Worm (Caenorhabditis elegans) whole organism, late embryonic: Measurements from ENCODE around the gene srx-96.
A peak's percentile ranks its signal among the peaks of the same experiment; 100 is the strongest.

ENCODE experiments used
- F13H6.1 ChIP-seq: sonication (generic microtip); optimal IDR thresholded peaks from 2 replicates; lab custom pipeline; 2016; ENCODE audit warnings: missing genetic modification characterization, missing compliant biosample characterization
- T23F11.4 ChIP-seq: fragments of 200-800 bp; sonication (Bioruptor generic); optimal IDR thresholded peaks from 2 replicates; lab custom pipeline; 2018; ENCODE audit warnings: mild to moderate bottlenecking, missing genetic modification characterization, missing compliant biosample characterization
- Y22D7AL.16 ChIP-seq: sonication (generic microtip); optimal IDR thresholded peaks from 2 replicates; lab custom pipeline; 2016; ENCODE audit warnings: missing genetic modification characterization, missing compliant biosample characterization
- ahr-1 ChIP-seq: sonication (generic microtip); optimal IDR thresholded peaks from 2 replicates; lab custom pipeline; 2016; ENCODE audit warnings: missing genetic modification characterization, missing compliant biosample characterization
- ama-1 ChIP-seq: fragments of 150-350 bp; optimal IDR thresholded peaks from 2 replicates; lab custom pipeline; 2014
- ceh-22 ChIP-seq: sonication (generic microtip); optimal IDR thresholded peaks from 2 replicates; lab custom pipeline; 2017; ENCODE audit warnings: missing biosample characterization, missing genetic modification characterization
- ceh-24 ChIP-seq: sonication (generic microtip); optimal IDR thresholded peaks from 2 replicates; lab custom pipeline; 2016; ENCODE audit warnings: mild to moderate bottlenecking, missing genetic modification characterization, missing compliant biosample characterization
- ceh-45 ChIP-seq: fragments of 200-800 bp; sonication (Bioruptor generic); IDR thresholded peaks from 2 replicates; pipeline ENCODE4 v1.3.6; 2022; ENCODE audit warnings: missing genetic modification reagents, missing genetic modification characterization, missing compliant biosample characterization
- ceh-6 ChIP-seq: fragments of 200-800 bp; sonication (Bioruptor generic); optimal IDR thresholded peaks from 2 replicates; lab custom pipeline; 2018; ENCODE audit warnings: mild to moderate bottlenecking, missing genetic modification characterization, missing compliant biosample characterization
- che-1 ChIP-seq: sonication (generic microtip); optimal IDR thresholded peaks from 2 replicates; lab custom pipeline; 2016; ENCODE audit warnings: mild to moderate bottlenecking, missing genetic modification characterization, missing compliant biosample characterization
- dve-1 ChIP-seq: sonication (generic microtip); optimal IDR thresholded peaks from 2 replicates; lab custom pipeline; 2017; ENCODE audit warnings: antibody characterized with exemption, mild to moderate bottlenecking, missing genetic modification characterization, missing compliant biosample characterization
- elt-2 ChIP-seq: sonication (generic microtip); optimal IDR thresholded peaks from 2 replicates; lab custom pipeline; 2016; ENCODE audit warnings: missing genetic modification reagents, missing genetic modification characterization, missing compliant biosample characterization
- eyg-1 ChIP-seq: sonication (generic microtip); optimal IDR thresholded peaks from 2 replicates; lab custom pipeline; 2016; ENCODE audit warnings: missing genotype, missing genetic modification characterization, missing compliant biosample characterization
- fax-1 ChIP-seq: sonication (generic microtip); optimal IDR thresholded peaks from 2 replicates; lab custom pipeline; 2016; ENCODE audit warnings: missing genotype, missing genetic modification characterization, missing compliant biosample characterization
- fkh-10 ChIP-seq: fragments of 150-350 bp; optimal IDR thresholded peaks from 2 replicates; lab custom pipeline; 2014; ENCODE audit warnings: missing biosample characterization, missing genetic modification reagents, missing genetic modification characterization
- fkh-6 ChIP-seq: sonication (generic microtip); optimal IDR thresholded peaks from 2 replicates; lab custom pipeline; 2016; ENCODE audit warnings: missing genetic modification characterization, missing compliant biosample characterization
- gmeb-2 ChIP-seq: sonication (generic microtip); optimal IDR thresholded peaks from 2 replicates; lab custom pipeline; 2016; ENCODE audit warnings: missing genetic modification characterization, inconsistent platforms, missing compliant biosample characterization
- hlh-13 ChIP-seq: fragments of 200-800 bp; sonication (Bioruptor generic); optimal IDR thresholded peaks from 2 replicates; lab custom pipeline; 2018; ENCODE audit warnings: mild to moderate bottlenecking, missing genetic modification characterization, missing compliant biosample characterization
- hlh-30 ChIP-seq: sonication (generic microtip); optimal IDR thresholded peaks from 2 replicates; lab custom pipeline; 2017; ENCODE audit warnings: antibody characterized with exemption, missing genetic modification characterization, missing compliant biosample characterization; ENCODE audit not compliant: insufficient read depth
- lin-11 ChIP-seq: fragments of 200-800 bp; sonication (Bioruptor generic); optimal IDR thresholded peaks from 2 replicates; lab custom pipeline; 2018; ENCODE audit warnings: mild to moderate bottlenecking, missing genetic modification characterization, missing compliant biosample characterization
- mec-3 ChIP-seq: sonication (generic microtip); optimal IDR thresholded peaks from 2 replicates; lab custom pipeline; 2016; ENCODE audit warnings: borderline replicate concordance, missing genetic modification characterization, missing compliant biosample characterization
- nfya-1 ChIP-seq: sonication (generic microtip); optimal IDR thresholded peaks from 2 replicates; lab custom pipeline; 2017; ENCODE audit warnings: missing genetic modification characterization, mild to moderate bottlenecking, missing compliant biosample characterization, antibody characterized with exemption, moderate library complexity
- nhr-232 ChIP-seq: sonication (generic microtip); optimal IDR thresholded peaks from 2 replicates; lab custom pipeline; 2016; ENCODE audit warnings: missing genetic modification characterization, missing compliant biosample characterization
- pqm-1 ChIP-seq: sonication (generic microtip); optimal IDR thresholded peaks from 2 replicates; lab custom pipeline; 2016; ENCODE audit warnings: missing genetic modification characterization, missing compliant biosample characterization
- pros-1 ChIP-seq: fragments of 150-350 bp; optimal IDR thresholded peaks from 2 replicates; lab custom pipeline; 2014; ENCODE audit warnings: missing biosample characterization, missing genetic modification reagents, missing genetic modification characterization
- ref-2 ChIP-seq: sonication (generic microtip); optimal IDR thresholded peaks from 2 replicates; lab custom pipeline; 2016; ENCODE audit warnings: missing genetic modification characterization, missing compliant biosample characterization
- rnt-1 ChIP-seq: sonication (generic microtip); optimal IDR thresholded peaks from 2 replicates; lab custom pipeline; 2016; ENCODE audit warnings: missing genetic modification characterization, missing compliant biosample characterization
- syd-9 ChIP-seq: sonication (generic microtip); optimal IDR thresholded peaks from 2 replicates; lab custom pipeline; 2016; ENCODE audit warnings: mild to moderate bottlenecking, missing genetic modification characterization, moderate library complexity, missing compliant biosample characterization
- tbx-7 ChIP-seq: sonication (generic microtip); optimal IDR thresholded peaks from 2 replicates; lab custom pipeline; 2016; ENCODE audit warnings: missing genotype, missing genetic modification characterization, missing compliant biosample characterization
- ttx-3 ChIP-seq: sonication (generic microtip); optimal IDR thresholded peaks from 2 replicates; lab custom pipeline; 2016; ENCODE audit warnings: missing genetic modification reagents, missing genetic modification characterization, missing compliant biosample characterization
- unc-3 ChIP-seq, 2 experiments: fragments of 200-800 bp in 1 of 2; sonication (Bioruptor generic) in 1 of 2; sonication (generic microtip) in 1 of 2; conservative IDR thresholded peaks in 1 of 2; optimal IDR thresholded peaks in 1 of 2; 2 replicates each; pipeline versions ENCODE4 v1.3.6 to Lab custom; 2016 to 2022; ENCODE audit warnings: missing compliant biosample characterization in 2 of 2, missing genetic modification characterization in 2 of 2, missing genetic modification reagents in 1 of 2
- unc-42 ChIP-seq: sonication (generic microtip); optimal IDR thresholded peaks from 2 replicates; lab custom pipeline; 2016; ENCODE audit warnings: missing genotype, missing genetic modification characterization, missing compliant biosample characterization
- unc-86 ChIP-seq: sonication (generic microtip); optimal IDR thresholded peaks from 2 replicates; lab custom pipeline; 2016; ENCODE audit warnings: missing genetic modification characterization, missing compliant biosample characterization
- ztf-16 ChIP-seq: sonication (generic microtip); optimal IDR thresholded peaks from 2 replicates; lab custom pipeline; 2017; ENCODE audit warnings: missing genetic modification characterization, missing compliant biosample characterization

Gene srx-96

DNA sequence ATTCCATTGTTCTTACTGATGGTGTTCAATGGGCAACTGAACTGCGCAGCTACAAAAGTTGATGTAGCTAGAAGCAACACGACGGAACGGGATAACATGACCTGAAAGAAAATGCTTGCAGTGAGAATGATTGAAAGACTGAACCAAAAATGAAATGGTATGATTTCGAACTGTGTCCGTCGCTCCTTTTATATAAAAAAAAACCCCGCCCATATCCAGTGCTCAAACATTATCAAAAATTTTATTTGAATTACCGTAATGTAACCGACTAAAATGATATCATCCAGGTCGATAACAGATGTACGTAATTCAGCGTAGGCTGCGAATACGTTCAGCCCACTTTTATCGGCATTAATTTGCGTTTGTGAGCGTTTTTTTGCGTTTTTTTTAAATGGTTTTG is 27.2 kb downstream of the srx-96 start, which contains the start of gene irg-5:
Gene irg-5 (minus strand): TSS at position 101 of the 400 bp plus-strand sequence.
- TF ChIP-seq pqm-1 (tag; lab: Kevin White, UChicago) (no peak), gmeb-2 (tag; lab: Kevin White, UChicago) (no peak)

DNA sequence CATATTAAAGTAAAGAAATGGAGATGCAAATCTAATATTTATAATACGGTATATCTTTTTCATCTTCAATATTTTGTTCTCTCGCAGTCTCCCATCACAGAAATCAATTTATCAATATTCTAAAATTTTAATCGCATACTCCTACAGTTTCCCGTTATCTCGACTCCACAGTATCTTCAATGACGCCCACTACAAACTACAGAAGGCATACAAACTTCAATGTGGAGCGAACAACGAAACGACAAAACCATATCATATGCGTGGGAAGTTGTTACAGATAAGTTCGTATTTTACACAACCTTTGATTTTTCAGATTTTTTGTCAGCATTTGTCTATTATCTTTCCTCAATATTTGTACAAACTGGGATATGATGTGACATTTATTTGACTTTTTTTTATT is 28.7 kb downstream of the srx-96 start:
- TF ChIP-seq dve-1: no peak
- TF ChIP-seq ceh-24: no peak
- no peak for TF ChIP-seq nfya-1 (tag; lab: Kevin White, UChicago)
- TF ChIP-seq mec-3 (tag; lab: Kevin White, UChicago): no peak
- TF ChIP-seq tbx-7 (tag; lab: Kevin White, UChicago): no peak
- TF ChIP-seq ceh-22 (tag; lab: Kevin White, UChicago): no peak
- TF ChIP-seq fax-1 (tag; lab: Kevin White, UChicago): no peak
- TF ChIP-seq ceh-45 (GFP tag; lab: Robert Waterston, UW): no peak
- no peak for TF ChIP-seq lin-11 (tag; lab: Kevin White, UChicago)
- TF ChIP-seq pqm-1 (tag; lab: Kevin White, UChicago): no peak
- no peak for TF ChIP-seq unc-42 (tag; lab: Kevin White, UChicago)
- no peak for TF ChIP-seq che-1 (tag; lab: Kevin White, UChicago)
- TF ChIP-seq hlh-30 (tag; lab: Kevin White, UChicago): no peak
- no peak for TF ChIP-seq Y22D7AL.16
- no peak for TF ChIP-seq T23F11.4 (GFP tag; lab: Kevin White, UChicago)
- no peak for TF ChIP-seq unc-86
- no peak for TF ChIP-seq ama-1
- no peak for TF ChIP-seq nhr-232 (tag; lab: Kevin White, UChicago)
- TF ChIP-seq fkh-6 (tag; lab: Kevin White, UChicago): no peak
- TF ChIP-seq, all 69 proteins: peak for 0

DNA sequence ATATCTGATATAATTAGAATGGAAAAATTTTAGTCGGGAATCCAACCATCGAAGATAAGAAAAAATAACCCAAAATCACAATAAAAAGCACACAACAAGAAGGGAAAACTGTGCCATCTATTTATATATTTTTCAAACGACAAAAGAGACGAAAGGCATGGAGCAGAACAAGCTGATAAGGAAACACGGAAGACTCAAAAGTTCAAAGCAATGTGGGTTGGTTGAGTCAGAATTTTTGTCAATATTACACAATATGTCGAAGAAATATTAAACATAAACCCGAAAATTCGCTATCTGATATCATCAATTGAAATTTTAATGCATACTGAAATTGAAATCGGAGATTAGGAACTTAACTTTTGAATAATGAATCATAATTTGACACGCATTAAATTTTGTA is 33.7 kb downstream of the srx-96 start, which contains the start of gene F35E12.9:
Gene F35E12.9 (minus strand): TSS at position 227 of the 400 bp plus-strand sequence.
- TF ChIP-seq ceh-6 (GFP tag; lab: Kevin White, UChicago) (no peak), elt-2 (tag; lab: Kevin White, UChicago) (peak; percentile 29), pros-1 (tag; lab: Kevin White, UChicago) (no peak)

DNA sequence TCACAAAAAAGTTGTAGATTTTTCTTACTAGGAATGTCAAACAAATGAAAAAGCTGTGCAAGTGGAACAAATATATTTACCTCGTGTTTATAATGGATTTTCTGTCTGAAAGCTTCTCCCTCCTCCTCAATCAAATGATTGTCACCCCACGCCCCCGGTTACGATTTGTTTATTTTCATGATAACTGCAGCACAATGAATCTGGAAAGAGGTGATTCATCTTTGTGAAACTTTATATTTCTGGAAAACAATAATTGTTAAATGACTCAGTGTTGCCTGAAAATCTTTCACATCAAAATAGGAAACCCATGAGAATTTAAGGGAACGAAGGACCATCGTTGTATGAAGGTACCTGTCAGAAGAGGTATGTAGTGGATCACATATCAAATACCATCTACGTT is 37.5 kb downstream of the srx-96 start, which contains the start of gene F35E12.10:
Gene F35E12.10 (minus strand): TSS at position 101 of the 400 bp plus-strand sequence.
- TF ChIP-seq nfya-1 (tag; lab: Kevin White, UChicago) (no peak), ceh-45 (GFP tag; lab: Robert Waterston, UW) (no peak), fkh-10 (GFP tag; lab: Kevin White, UChicago) (no peak), nhr-232 (tag; lab: Kevin White, UChicago) (no peak), ref-2 (tag; lab: Kevin White, UChicago) (no peak), syd-9 (tag; lab: Kevin White, UChicago) (no peak), hlh-13 (GFP tag; lab: Kevin White, UChicago) (no peak), eyg-1 (tag; lab: Kevin White, UChicago) (no peak), fkh-6 (tag; lab: Kevin White, UChicago) (no peak), pqm-1 (tag; lab: Kevin White, UChicago) (no peak), F13H6.1 (tag; lab: Kevin White, UChicago) (no peak), rnt-1 (no peak), fax-1 (tag; lab: Kevin White, UChicago) (no peak), unc-3 (GFP tag; conservative IDR thresholded peaks at IDR 0.05; lab: Robert Waterston, UW) (no peak), unc-3 (tag; optimal IDR thresholded peaks at IDR 0.05; lab: Kevin White, UChicago) (no peak), ttx-3 (tag; lab: Kevin White, UChicago) (no peak), dve-1 (no peak), ztf-16 (tag; lab: Kevin White, UChicago) (no peak), ahr-1 (tag; lab: Kevin White, UChicago) (no peak)
